Fruit fly (Drosophila melanogaster) whole organism, pupa: Measurements from ENCODE around the gene Arp3.

Experiments used
- CG10348 ChIP-seq: fragments of 200-800 bp; sonication (Bioruptor generic); IDR thresholded peaks from 2 replicates; pipeline ENCODE4 v1.3.6; 2022; ENCODE audit warnings: missing biosample characterization, missing genetic modification characterization
- CG12605 ChIP-seq: fragments of 200-800 bp; sonication (Bioruptor generic); IDR thresholded peaks from 2 replicates; pipeline ENCODE4 v1.3.6; 2022; ENCODE audit warnings: missing biosample characterization, missing genetic modification characterization
- CG13204 ChIP-seq: fragments of 200-800 bp; sonication (Bioruptor generic); optimal IDR thresholded peaks from 2 replicates; lab custom pipeline; 2018; ENCODE audit warnings: missing biosample characterization, mild to moderate bottlenecking, missing genetic modification characterization, moderate library complexity
- CG14655 ChIP-seq: fragments of 200-800 bp; sonication (Bioruptor generic); optimal IDR thresholded peaks from 3 replicates; lab custom pipeline; 2017; ENCODE audit warnings: mild to moderate bottlenecking, missing biosample characterization, missing genetic modification reagents, missing genetic modification characterization
- CG15710 ChIP-seq: fragments of 200-800 bp; sonication (Bioruptor generic); optimal IDR thresholded peaks from 2 replicates; lab custom pipeline; 2018; ENCODE audit warnings: missing biosample characterization, mild to moderate bottlenecking, missing genetic modification characterization, moderate library complexity
- CG4496 ChIP-seq: fragments of 200-800 bp; sonication (Bioruptor generic); IDR thresholded peaks from 3 replicates; pipeline ENCODE4 v1.3.6; 2022; ENCODE audit warnings: missing biosample characterization, missing genetic modification characterization
- CG8159 ChIP-seq: fragments of 200-800 bp; sonication (Bioruptor generic); optimal IDR thresholded peaks from 3 replicates; lab custom pipeline; 2018; ENCODE audit warnings: missing biosample characterization, mild to moderate bottlenecking, missing genetic modification characterization, moderate library complexity
- CG8301 ChIP-seq: fragments of 200-800 bp; sonication (Bioruptor generic); optimal IDR thresholded peaks from 2 replicates; lab custom pipeline; 2018; ENCODE audit warnings: missing biosample characterization, mild to moderate bottlenecking, missing genetic modification characterization
- CG9948 ChIP-seq: fragments of 200-800 bp; sonication (Bioruptor generic); optimal IDR thresholded peaks from 2 replicates; lab custom pipeline; 2018; ENCODE audit warnings: missing biosample characterization, mild to moderate bottlenecking, missing genetic modification characterization, moderate library complexity
- EcR ChIP-seq: fragments of 200-800 bp; sonication (Bioruptor generic); optimal IDR thresholded peaks from 3 replicates; lab custom pipeline; 2019; ENCODE audit warnings: missing biosample characterization, missing genetic modification characterization, mild to moderate bottlenecking, moderate library complexity, missing genetic modification reagents
- Snoo ChIP-seq: fragments of 200-800 bp; sonication (Bioruptor generic); optimal IDR thresholded peaks from 3 replicates; lab custom pipeline; 2017; ENCODE audit warnings: missing biosample characterization, mild to moderate bottlenecking, missing genetic modification characterization, inconsistent platforms
- fd96Ca ChIP-seq: fragments of 200-800 bp; sonication (Bioruptor generic); IDR thresholded peaks from 3 replicates; pipeline ENCODE4 v1.3.6; 2022; ENCODE audit warnings: missing biosample characterization, missing genetic modification characterization
- gl ChIP-seq: fragments of 200-800 bp; sonication (Bioruptor generic); optimal IDR thresholded peaks from 2 replicates; lab custom pipeline; 2018; ENCODE audit warnings: missing biosample characterization, mild to moderate bottlenecking, missing genetic modification characterization
- rn ChIP-seq: fragments of 200-800 bp; sonication (Bioruptor generic); IDR thresholded peaks from 2 replicates; pipeline ENCODE4 v1.3.6; 2022; ENCODE audit warnings: missing biosample characterization, missing genetic modification characterization

DNA sequence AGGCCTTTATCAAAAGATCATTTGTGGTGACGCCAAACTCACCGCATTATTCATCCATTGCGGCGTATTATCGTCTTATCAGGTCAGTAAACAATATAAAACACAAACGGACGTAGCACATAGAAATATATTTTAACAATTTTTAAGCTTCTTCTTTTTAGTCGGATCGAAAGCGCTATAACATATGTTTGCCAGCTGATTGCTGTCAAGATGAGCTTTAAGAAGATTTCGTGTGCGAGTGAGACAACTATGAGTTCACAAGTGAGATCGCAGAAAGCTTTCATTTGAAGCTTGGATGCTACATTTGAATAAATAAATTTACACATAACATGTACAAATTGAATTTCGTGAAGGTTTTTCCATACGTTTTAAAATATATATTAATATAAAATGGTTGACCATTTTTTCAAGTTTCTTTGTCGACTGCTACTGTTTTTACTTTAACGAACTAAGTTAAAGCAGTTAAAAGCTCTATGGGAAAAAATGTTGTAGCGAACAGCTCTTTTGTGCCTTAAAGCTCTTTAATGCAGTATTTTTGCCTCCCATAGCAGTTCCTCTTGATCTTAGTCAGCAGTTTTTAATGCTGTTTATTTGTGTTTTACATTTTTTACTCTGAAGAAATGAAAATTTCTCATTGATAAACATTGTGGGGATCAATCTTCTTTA lies 43.1 kb upstream of the Arp3 start, which contains the start of gene CG42445:
- no peak for TF ChIP-seq rn (GFP tag; lab: Robert Waterston, UW)
- no peak for TF ChIP-seq CG13204 (GFP tag; lab: Kevin White, UChicago)
- TF ChIP-seq fd96Ca (GFP tag; lab: Robert Waterston, UW) = no peak
- TF ChIP-seq CG15710 (tag; lab: Kevin White, UChicago) = no peak
- no peak for TF ChIP-seq CG8301 (tag; lab: Kevin White, UChicago)
- no peak for TF ChIP-seq CG9948 (tag; lab: Kevin White, UChicago)
- no peak for TF ChIP-seq gl (tag; lab: Kevin White, UChicago)
- no peak for TF ChIP-seq EcR
- TF ChIP-seq CG12605 (GFP tag; lab: Robert Waterston, UW) = no peak
- TF ChIP-seq CG8159 (tag; lab: Kevin White, UChicago) = no peak
- no peak for TF ChIP-seq CG10348
- no peak for TF ChIP-seq CG4496 (GFP tag; lab: Robert Waterston, UW)
- no peak for TF ChIP-seq CG14655 (GFP tag; lab: Kevin White, UChicago)
- TF ChIP-seq Snoo (tag; lab: Kevin White, UChicago) = no peak
